Worm (Caenorhabditis elegans) whole organism, L1 larva: Measurements from ENCODE around the gene F02E8.4.

Source experiments
- grh-1 ChIP-seq: fragments of 200-800 bp; sonication (Bioruptor generic); IDR thresholded peaks from 2 replicates; pipeline ENCODE4 v1.3.6; 2022; ENCODE audit warnings: missing genetic modification reagents, missing genetic modification characterization, missing compliant biosample characterization
- nhr-28 ChIP-seq: fragments of 150-350 bp; optimal IDR thresholded peaks from 2 replicates; lab custom pipeline; 2014; ENCODE audit warnings: missing biosample characterization, missing genetic modification characterization

DNA sequence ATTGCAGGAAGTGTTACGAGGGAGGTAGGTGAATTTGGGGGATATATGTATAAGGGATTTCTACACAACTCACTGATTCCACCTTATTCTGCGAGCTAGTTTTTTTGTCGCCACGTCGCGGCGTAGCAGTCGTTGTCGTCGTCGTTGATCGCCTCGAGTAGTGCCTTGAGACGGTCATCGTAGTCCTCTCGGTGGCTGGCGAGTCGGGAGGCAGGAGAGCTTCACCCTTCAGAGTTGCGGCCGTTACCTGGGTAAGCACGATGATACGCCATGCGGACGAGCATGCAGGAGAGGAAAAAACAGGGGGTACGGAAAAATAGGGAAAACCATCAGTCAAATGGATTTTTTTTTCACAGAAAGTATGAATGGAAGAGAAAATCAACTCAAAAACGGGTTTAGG lies 40.7 kb upstream of the F02E8.4 start:
- TF ChIP-seq grh-1 (no peak), nhr-28 (tag; lab: Kevin White, UChicago) (no peak)
